Worm (Caenorhabditis elegans) whole organism, L1 larva: ENCODE measurements around the gene lido-15.

ENCODE experiments used
- C16A3.4 ChIP-seq: fragments of 150-350 bp; optimal IDR thresholded peaks from 2 replicates; lab custom pipeline; 2014; ENCODE audit warnings: missing biosample characterization, missing genetic modification characterization
- aha-1 ChIP-seq: fragments of 150-350 bp; optimal IDR thresholded peaks from 2 replicates; lab custom pipeline; 2014; ENCODE audit warnings: missing biosample characterization, missing genetic modification characterization
- alr-1 ChIP-seq: fragments of 200-800 bp; sonication (Bioruptor generic); optimal IDR thresholded peaks from 2 replicates; lab custom pipeline; 2018; ENCODE audit warnings: borderline replicate concordance, mild to moderate bottlenecking, missing genetic modification characterization, missing compliant biosample characterization
- blmp-1 ChIP-seq: fragments of 150-350 bp; optimal IDR thresholded peaks from 2 replicates; lab custom pipeline; 2014; ENCODE audit warnings: missing biosample characterization, missing genetic modification characterization
- ceh-8 ChIP-seq: fragments of 200-800 bp; sonication (Bioruptor generic); optimal IDR thresholded peaks from 2 replicates; lab custom pipeline; 2018; ENCODE audit warnings: mild to moderate bottlenecking, missing genetic modification characterization, moderate library complexity, missing compliant biosample characterization
- ceh-88 ChIP-seq: fragments of 200-800 bp; sonication (Bioruptor generic); IDR thresholded peaks from 2 replicates; pipeline ENCODE4 v1.3.6; 2022; ENCODE audit warnings: missing genetic modification characterization, missing compliant biosample characterization
- ceh-90 ChIP-seq: sonication (generic microtip); optimal IDR thresholded peaks from 2 replicates; lab custom pipeline; 2016; ENCODE audit warnings: missing genetic modification characterization, missing compliant biosample characterization
- efl-1 ChIP-seq, 4 experiments: fragments of 150-350 bp; optimal IDR thresholded peaks in 3 of 4; peaks in 1 of 4; 1 replicate in 1 of 4; 2 replicates in 3 of 4; lab custom pipeline; 2014; ENCODE audit warnings: missing biosample characterization in 2 of 4, missing genetic modification characterization in 2 of 4, missing genetic modification reagents in 2 of 4
- efl-3 ChIP-seq: fragments of 200-800 bp; sonication (Bioruptor generic); optimal IDR thresholded peaks from 2 replicates; lab custom pipeline; 2018; ENCODE audit warnings: mild to moderate bottlenecking, missing genetic modification characterization, missing compliant biosample characterization
- egl-13 ChIP-seq: sonication (generic microtip); optimal IDR thresholded peaks from 2 replicates; lab custom pipeline; 2016; ENCODE audit warnings: missing genotype, missing genetic modification reagents, missing genetic modification characterization, missing compliant biosample characterization
- egl-27 ChIP-seq, 2 experiments: fragments of 150-350 bp in 1 of 2; sonication (generic microtip); optimal IDR thresholded peaks; 3 replicates each; lab custom pipeline; 2017 to 2018; ENCODE audit warnings: missing biosample characterization in 2 of 2, missing genetic modification characterization in 2 of 2, missing genetic modification reagents in 2 of 2
- elt-2 ChIP-seq: sonication (generic microtip); optimal IDR thresholded peaks from 2 replicates; lab custom pipeline; 2016; ENCODE audit warnings: missing genetic modification characterization, mild to moderate bottlenecking, inconsistent platforms, missing compliant biosample characterization, missing genetic modification reagents
- fkh-8 ChIP-seq: sonication (generic microtip); optimal IDR thresholded peaks from 2 replicates; lab custom pipeline; 2016; ENCODE audit warnings: mild to moderate bottlenecking, missing genetic modification characterization, missing compliant biosample characterization
- fos-1 ChIP-seq: fragments of 150-350 bp; optimal IDR thresholded peaks from 2 replicates; lab custom pipeline; 2014; ENCODE audit warnings: missing biosample characterization, missing genetic modification characterization
- grh-1 ChIP-seq: fragments of 200-800 bp; sonication (Bioruptor generic); IDR thresholded peaks from 2 replicates; pipeline ENCODE4 v1.3.6; 2022; ENCODE audit warnings: missing genetic modification reagents, missing genetic modification characterization, missing compliant biosample characterization
- hlh-17 ChIP-seq: fragments of 200-800 bp; sonication (Bioruptor generic); optimal IDR thresholded peaks from 2 replicates; lab custom pipeline; 2018; ENCODE audit warnings: missing genetic modification characterization, mild to moderate bottlenecking, missing compliant biosample characterization, moderate library complexity, borderline replicate concordance
- irx-1 ChIP-seq: sonication (generic microtip); optimal IDR thresholded peaks from 2 replicates; lab custom pipeline; 2016; ENCODE audit warnings: missing genetic modification characterization, missing compliant biosample characterization
- isw-1 ChIP-seq: fragments of 200-800 bp; sonication (Bioruptor generic); IDR thresholded peaks from 2 replicates; pipeline ENCODE4 v1.3.6; 2022; ENCODE audit warnings: missing genetic modification characterization, missing compliant biosample characterization
- jun-1 ChIP-seq: fragments of 150-350 bp; optimal IDR thresholded peaks from 2 replicates; lab custom pipeline; 2014; ENCODE audit warnings: missing biosample characterization, missing genetic modification reagents, missing genetic modification characterization
- lin-13 ChIP-seq: fragments of 150-350 bp; optimal IDR thresholded peaks from 2 replicates; lab custom pipeline; 2014; ENCODE audit warnings: missing biosample characterization, missing genetic modification reagents, missing genetic modification characterization
- lin-15B ChIP-seq: fragments of 150-350 bp; sonication (generic microtip); optimal IDR thresholded peaks from 3 replicates; lab custom pipeline; 2014; ENCODE audit warnings: missing biosample characterization, missing genetic modification characterization
- lin-35 ChIP-seq, 2 experiments: fragments of 150-350 bp; optimal IDR thresholded peaks; 2 replicates each; lab custom pipeline; 2014; ENCODE audit warnings: missing biosample characterization in 2 of 2, missing genetic modification characterization in 2 of 2, missing genetic modification reagents in 2 of 2
- lir-3 ChIP-seq: sonication (generic microtip); optimal IDR thresholded peaks from 2 replicates; lab custom pipeline; 2016; ENCODE audit warnings: mild to moderate bottlenecking, missing genetic modification characterization, moderate library complexity, missing compliant biosample characterization; ENCODE audit not compliant: poor library complexity
- mab-9 ChIP-seq: fragments of 200-800 bp; sonication (Bioruptor generic); IDR thresholded peaks from 2 replicates; pipeline ENCODE4 v1.3.6; 2022; ENCODE audit warnings: missing genetic modification reagents, missing genetic modification characterization, missing compliant biosample characterization
- mep-1 ChIP-seq: fragments of 150-350 bp; optimal IDR thresholded peaks from 2 replicates; lab custom pipeline; 2014; ENCODE audit warnings: missing biosample characterization, missing genetic modification characterization
- nhr-11 ChIP-seq: fragments of 150-350 bp; optimal IDR thresholded peaks from 2 replicates; lab custom pipeline; 2014; ENCODE audit warnings: missing biosample characterization, missing genetic modification characterization
- nhr-12 ChIP-seq: sonication (generic microtip); optimal IDR thresholded peaks from 2 replicates; lab custom pipeline; 2017; ENCODE audit warnings: missing biosample characterization, missing genetic modification characterization
- nhr-20 ChIP-seq: sonication (generic microtip); optimal IDR thresholded peaks from 2 replicates; lab custom pipeline; 2016; ENCODE audit warnings: mild to moderate bottlenecking, missing genetic modification characterization, missing compliant biosample characterization
- nhr-237 ChIP-seq: fragments of 150-350 bp; optimal IDR thresholded peaks from 2 replicates; lab custom pipeline; 2014; ENCODE audit warnings: missing biosample characterization, missing genetic modification characterization
- nhr-28 ChIP-seq: fragments of 150-350 bp; optimal IDR thresholded peaks from 2 replicates; lab custom pipeline; 2014; ENCODE audit warnings: missing biosample characterization, missing genetic modification characterization
- nhr-71 ChIP-seq: sonication (generic microtip); optimal IDR thresholded peaks from 2 replicates; lab custom pipeline; 2016; ENCODE audit warnings: mild to moderate bottlenecking, missing genetic modification characterization, moderate library complexity, missing compliant biosample characterization
- nhr-90 ChIP-seq: sonication (generic microtip); optimal IDR thresholded peaks from 2 replicates; lab custom pipeline; 2016; ENCODE audit warnings: mild to moderate bottlenecking, missing genetic modification characterization, missing compliant biosample characterization; ENCODE audit not compliant: poor library complexity
- pax-3 ChIP-seq: fragments of 200-800 bp; sonication (Bioruptor generic); optimal IDR thresholded peaks from 2 replicates; lab custom pipeline; 2018; ENCODE audit warnings: mild to moderate bottlenecking, missing genetic modification characterization, moderate library complexity, missing compliant biosample characterization
- rnt-1 ChIP-seq: sonication (generic microtip); optimal IDR thresholded peaks from 2 replicates; lab custom pipeline; 2016; ENCODE audit warnings: mild to moderate bottlenecking, missing genetic modification characterization, moderate library complexity, missing compliant biosample characterization
- skn-1 ChIP-seq: fragments of 150-350 bp; optimal IDR thresholded peaks from 2 replicates; lab custom pipeline; 2014; ENCODE audit warnings: missing biosample characterization, missing genetic modification characterization
- sox-4 ChIP-seq: sonication (generic microtip); optimal IDR thresholded peaks from 2 replicates; lab custom pipeline; 2016; ENCODE audit warnings: missing genetic modification characterization, missing compliant biosample characterization
- sptf-1 ChIP-seq: fragments of 150-350 bp; optimal IDR thresholded peaks from 2 replicates; lab custom pipeline; 2014; ENCODE audit warnings: missing biosample characterization, missing genetic modification characterization
- tlp-1 ChIP-seq: fragments of 150-350 bp; optimal IDR thresholded peaks from 2 replicates; lab custom pipeline; 2014; ENCODE audit warnings: missing biosample characterization, missing genetic modification characterization
- unc-130 ChIP-seq: fragments of 150-350 bp; optimal IDR thresholded peaks from 2 replicates; lab custom pipeline; 2017; ENCODE audit warnings: missing biosample characterization, missing genetic modification characterization, inconsistent platforms
- unc-30 ChIP-seq: sonication (generic microtip); optimal IDR thresholded peaks from 2 replicates; lab custom pipeline; 2017; ENCODE audit warnings: missing biosample characterization, missing genetic modification characterization
- unc-86 ChIP-seq: sonication (generic microtip); optimal IDR thresholded peaks from 2 replicates; lab custom pipeline; 2016; ENCODE audit warnings: missing genetic modification characterization, missing compliant biosample characterization
- vab-15 ChIP-seq: sonication (generic microtip); optimal IDR thresholded peaks from 2 replicates; lab custom pipeline; 2017; ENCODE audit warnings: missing genotype, mild to moderate bottlenecking, missing genetic modification characterization, missing compliant biosample characterization
- zip-4 ChIP-seq: fragments of 200-800 bp; sonication (Bioruptor generic); optimal IDR thresholded peaks from 2 replicates; lab custom pipeline; 2018; ENCODE audit warnings: mild to moderate bottlenecking, missing genetic modification characterization, moderate library complexity, missing compliant biosample characterization
- ztf-11 ChIP-seq, 2 experiments: sonication (generic microtip); optimal IDR thresholded peaks; 2 replicates each; lab custom pipeline; 2016 to 2017; ENCODE audit warnings: missing genetic modification characterization in 2 of 2, missing biosample characterization in 1 of 2, missing compliant biosample characterization in 1 of 2
- ztf-4 ChIP-seq: fragments of 150-350 bp; optimal IDR thresholded peaks from 2 replicates; lab custom pipeline; 2014; ENCODE audit warnings: missing biosample characterization, missing genetic modification characterization

Gene lido-15

ce11 chrII:3803219-3803618 lies 8.9 kb upstream of the lido-15 start, which contains the start of gene ins-32:
Gene ins-32 (minus strand): TSS chrII:3803319.
- TF ChIP-seq sptf-1 (no peak), C16A3.4 (tag; lab: Kevin White, UChicago) (no peak), grh-1 (GFP tag; lab: Robert Waterston, UW) (no peak), nhr-237 (tag; lab: Kevin White, UChicago) (no peak), ceh-8 (GFP tag; lab: Kevin White, UChicago) (no peak)

DNA sequence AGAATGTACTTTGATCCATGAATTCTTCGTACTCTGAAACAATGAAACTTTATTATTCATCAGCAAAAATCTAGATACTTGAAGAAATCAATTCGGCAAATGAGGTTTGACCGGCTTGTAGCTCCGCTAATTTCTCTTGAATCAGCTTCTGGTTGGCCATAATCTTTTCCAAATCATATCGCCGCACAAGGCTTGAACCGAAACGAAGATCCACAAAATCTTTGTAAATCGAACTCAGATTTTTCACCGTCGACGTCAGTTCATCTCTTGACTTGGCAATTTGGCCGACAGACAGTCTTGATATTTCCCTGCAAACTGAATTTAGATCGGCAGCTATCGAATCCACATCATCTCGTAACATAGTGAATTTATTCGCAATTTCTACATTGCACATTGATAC lies 6.6 kb upstream of the lido-15 start:
- TF ChIP-seq unc-30 (tag; lab: Kevin White, UChicago) (no peak), zip-4 (GFP tag; lab: Kevin White, UChicago) (no peak), aha-1 (tag; lab: Kevin White, UChicago) (no peak), hlh-17 (GFP tag; lab: Kevin White, UChicago) (no peak), lin-15B (tag; lab: Kevin White, UChicago) (no peak), efl-3 (GFP tag; lab: Kevin White, UChicago) (no peak), nhr-71 (tag; lab: Kevin White, UChicago) (no peak), tlp-1 (no peak), elt-2 (tag; lab: Kevin White, UChicago) (no peak), nhr-12 (no peak), ceh-88 (no peak)

- TF ChIP-seq fos-1 (tag; lab: Kevin White, UChicago) (no peak), rnt-1 (tag; lab: Kevin White, UChicago) (no peak), skn-1 (no peak), vab-15 (no peak), sox-4 (tag; lab: Kevin White, UChicago) (no peak), lir-3 (tag; lab: Kevin White, UChicago) (no peak)
These were observed 5.1 kb upstream of the lido-15 start, which contains the start of gene F54D10.4 for ce11 chrII:3806964-3807363. Gene F54D10.4 (minus strand): TSS chrII:3807064.

DNA sequence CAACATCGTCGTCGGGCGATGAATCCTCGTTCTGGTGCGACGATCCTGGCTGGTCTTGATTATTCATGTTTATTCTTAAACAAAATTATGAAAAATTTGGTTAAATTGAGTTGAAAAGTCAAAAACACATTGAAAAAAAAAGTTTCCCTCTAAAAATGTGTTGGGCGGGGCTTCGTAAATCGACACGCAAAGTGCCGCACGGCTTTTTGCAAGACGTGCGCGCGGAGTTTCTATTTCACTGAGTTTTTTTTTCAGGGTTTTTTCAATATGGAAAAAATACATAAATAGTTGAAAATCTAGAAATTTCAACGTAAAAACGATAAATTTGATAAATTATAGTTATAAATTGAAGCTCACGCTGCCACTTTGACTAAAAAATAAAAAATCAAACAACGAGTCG lies 4.0 kb upstream of the lido-15 start, which contains the start of gene F54D10.5:
F54D10.5 (minus strand) TSS at position 74 of the 400 bp plus-strand sequence.
- TF ChIP-seq jun-1 (tag; lab: Kevin White, UChicago) (peak; percentile 37), blmp-1 (tag; lab: Kevin White, UChicago) (no peak), isw-1 (peak; percentile 75), nhr-28 (tag; lab: Kevin White, UChicago) (no peak), irx-1 (no peak), efl-1 (optimal IDR thresholded peaks at IDR 0.05; lab: Kevin White, UChicago) (peak; percentile 81 to 95), efl-1 (GFP tag; optimal IDR thresholded peaks at IDR 0.05 in 1 of 2; lab: Kevin White, UChicago) (peak; percentile 91 to 99), fos-1 (tag; lab: Kevin White, UChicago) (peak; percentile 47), nhr-71 (tag; lab: Kevin White, UChicago) (peak; percentile 87), nhr-11 (tag; lab: Kevin White, UChicago) (peak; percentile 56), zip-4 (GFP tag; lab: Kevin White, UChicago) (peak; percentile 13), fkh-8 (peak; percentile 47), grh-1 (GFP tag; lab: Robert Waterston, UW) (peak; percentile 77), nhr-90 (peak; percentile 77), egl-27 (tag; optimal IDR thresholded peaks at IDR 0.05; lab: Kevin White, UChicago) (no peak), lin-35 (GFP tag; optimal IDR thresholded peaks at IDR 0.05; lab: Kevin White, UChicago) (peak; percentile 91 to 95), alr-1 (tag; lab: Kevin White, UChicago) (no peak), ztf-4 (tag; lab: Kevin White, UChicago) (no peak), lin-13 (peak; percentile 55), unc-130 (tag; lab: Kevin White, UChicago) (peak; percentile 81), rnt-1 (tag; lab: Kevin White, UChicago) (peak; percentile 93), mab-9 (GFP tag; lab: Robert Waterston, UW) (peak; percentile 41; the same call in 1 of the 2 replicates), ceh-88 (peak; percentile 24; the same call in 1 of the 2 replicates), nhr-237 (tag; lab: Kevin White, UChicago) (peak; percentile 10), unc-86 (peak; percentile 76), pax-3 (tag; lab: Kevin White, UChicago) (no peak), egl-13 (peak; percentile 28), ztf-11 (tag; optimal IDR thresholded peaks at IDR 0.05; lab: Kevin White, UChicago) (peak in 1 of 2 experiments; percentile 13), mep-1 (tag; lab: Kevin White, UChicago) (peak; percentile 71), ceh-90 (peak; percentile 15), nhr-20 (tag; lab: Kevin White, UChicago) (peak; percentile 79), sox-4 (tag; lab: Kevin White, UChicago) (no peak)
